Fruit fly (Drosophila melanogaster) whole organism, prepupa: ENCODE data around the gene CG14418.

Source experiments
- Blimp-1 ChIP-seq: fragments of 200-800 bp; sonication (Bioruptor generic); optimal IDR thresholded peaks from 3 replicates; lab custom pipeline; 2017; ENCODE audit warnings: missing biosample characterization, missing genetic modification characterization, mild to moderate bottlenecking, moderate library complexity, missing genetic modification reagents
- CG10669 ChIP-seq: fragments of 200-800 bp; sonication (Bioruptor generic); optimal IDR thresholded peaks from 3 replicates; lab custom pipeline; 2018; ENCODE audit warnings: missing biosample characterization, mild to moderate bottlenecking, missing genetic modification characterization, moderate library complexity
- CG11294 ChIP-seq: fragments of 200-800 bp; sonication (Bioruptor generic); IDR thresholded peaks from 2 replicates; pipeline ENCODE4 v1.3.6; 2022; ENCODE audit warnings: missing biosample characterization, missing genetic modification characterization
- CG11902 ChIP-seq: fragments of 200-800 bp; sonication (Bioruptor generic); optimal IDR thresholded peaks from 3 replicates; lab custom pipeline; 2016; ENCODE audit warnings: missing biosample characterization, missing genetic modification characterization
- CG15336 ChIP-seq: fragments of 200-800 bp; sonication (Bioruptor generic); IDR thresholded peaks from 2 replicates; pipeline ENCODE4 v1.3.6; 2022; ENCODE audit warnings: missing biosample characterization, missing genetic modification characterization
- CG16779 ChIP-seq: fragments of 200-800 bp; sonication (Bioruptor generic); optimal IDR thresholded peaks from 3 replicates; lab custom pipeline; 2017; ENCODE audit warnings: missing biosample characterization, mild to moderate bottlenecking, missing genetic modification characterization
- CG31627 ChIP-seq: fragments of 200-800 bp; sonication (Bioruptor generic); optimal IDR thresholded peaks from 3 replicates; lab custom pipeline; 2016; ENCODE audit warnings: missing biosample characterization, missing genetic modification characterization
- CG32006 ChIP-seq: fragments of 200-800 bp; sonication (Bioruptor generic); optimal IDR thresholded peaks from 3 replicates; lab custom pipeline; 2017; ENCODE audit warnings: missing biosample characterization, mild to moderate bottlenecking, missing genetic modification characterization
- CG34406 ChIP-seq: fragments of 200-800 bp; sonication (Bioruptor generic); optimal IDR thresholded peaks from 3 replicates; lab custom pipeline; 2016; ENCODE audit warnings: missing biosample characterization, missing genetic modification characterization
- CG4318 ChIP-seq: fragments of 200-800 bp; sonication (Bioruptor generic); optimal IDR thresholded peaks from 3 replicates; lab custom pipeline; 2017; ENCODE audit warnings: missing biosample characterization, mild to moderate bottlenecking, missing genetic modification characterization
- CG6163 ChIP-seq: fragments of 200-800 bp; sonication (Bioruptor generic); IDR thresholded peaks from 3 replicates; pipeline ENCODE4 v1.3.6; 2022; ENCODE audit warnings: missing biosample characterization, missing genetic modification characterization
- CG6792 ChIP-seq: fragments of 200-800 bp; sonication (Bioruptor generic); optimal IDR thresholded peaks from 3 replicates; lab custom pipeline; 2016; ENCODE audit warnings: missing biosample characterization, missing genetic modification characterization
- CG6854 ChIP-seq: fragments of 200-800 bp; sonication (Bioruptor generic); optimal IDR thresholded peaks from 2 replicates; lab custom pipeline; 2017; ENCODE audit warnings: missing biosample characterization, mild to moderate bottlenecking, missing genetic modification characterization
- CG9139 ChIP-seq: fragments of 200-800 bp; sonication (Bioruptor generic); optimal IDR thresholded peaks from 3 replicates; lab custom pipeline; 2017; ENCODE audit warnings: missing biosample characterization, mild to moderate bottlenecking, missing genetic modification characterization
- Eip93F ChIP-seq: fragments of 200-800 bp; sonication (Bioruptor generic); optimal IDR thresholded peaks from 2 replicates; lab custom pipeline; 2016; ENCODE audit warnings: missing biosample characterization, mild to moderate bottlenecking, missing genetic modification characterization
- Ets21C ChIP-seq: fragments of 200-800 bp; sonication (Bioruptor generic); optimal IDR thresholded peaks from 3 replicates; lab custom pipeline; 2016; ENCODE audit warnings: missing biosample characterization, missing genetic modification characterization
- Hr38 ChIP-seq: sonication (Bioruptor generic); optimal IDR thresholded peaks from 2 replicates; lab custom pipeline; 2016; ENCODE audit warnings: missing biosample characterization, missing genetic modification characterization
- Hr39 ChIP-seq: fragments of 200-800 bp; sonication (Bioruptor generic); optimal IDR thresholded peaks from 2 replicates; lab custom pipeline; 2016; ENCODE audit warnings: missing biosample characterization, missing genetic modification characterization
- Hr4 ChIP-seq: fragments of 200-800 bp; sonication (Bioruptor generic); optimal IDR thresholded peaks from 3 replicates; lab custom pipeline; 2016; ENCODE audit warnings: missing biosample characterization, missing genetic modification characterization
- Met ChIP-seq: fragments of 200-800 bp; sonication (Bioruptor generic); optimal IDR thresholded peaks from 3 replicates; lab custom pipeline; 2016; ENCODE audit warnings: missing biosample characterization, missing genetic modification characterization
- OdsH ChIP-seq: fragments of 200-800 bp; sonication (Bioruptor generic); optimal IDR thresholded peaks from 3 replicates; lab custom pipeline; 2016; ENCODE audit warnings: missing biosample characterization, missing genetic modification characterization
- Sox102F ChIP-seq: fragments of 200-800 bp; sonication (Bioruptor generic); optimal IDR thresholded peaks from 2 replicates; lab custom pipeline; 2016; ENCODE audit warnings: missing biosample characterization, mild to moderate bottlenecking, missing genetic modification characterization
- Sox14 ChIP-seq: fragments of 200-800 bp; sonication (Bioruptor generic); optimal IDR thresholded peaks from 3 replicates; lab custom pipeline; 2016; ENCODE audit warnings: missing biosample characterization, missing genetic modification characterization
- achi ChIP-seq: fragments of 200-800 bp; sonication (Bioruptor generic); optimal IDR thresholded peaks from 3 replicates; lab custom pipeline; 2016; ENCODE audit warnings: missing biosample characterization, missing genetic modification characterization
- cyc ChIP-seq: fragments of 200-800 bp; sonication (Bioruptor generic); optimal IDR thresholded peaks from 3 replicates; lab custom pipeline; 2016; ENCODE audit warnings: missing biosample characterization, missing genetic modification characterization
- dsx ChIP-seq: fragments of 200-800 bp; optimal IDR thresholded peaks from 3 replicates; lab custom pipeline; 2019; ENCODE audit warnings: missing biosample characterization, mild to moderate bottlenecking, missing genetic modification characterization, moderate library complexity; ENCODE audit not compliant: poor library complexity, severe bottlenecking
- esn ChIP-seq: fragments of 200-800 bp; sonication (Bioruptor generic); optimal IDR thresholded peaks from 2 replicates; lab custom pipeline; 2016; ENCODE audit warnings: missing biosample characterization, mild to moderate bottlenecking, missing genetic modification characterization, moderate library complexity
- fd85E ChIP-seq: fragments of 200-800 bp; sonication (Bioruptor generic); optimal IDR thresholded peaks from 3 replicates; lab custom pipeline; 2016; ENCODE audit warnings: missing biosample characterization, missing genetic modification characterization
- fkh ChIP-seq: fragments of 200-800 bp; sonication (Bioruptor generic); optimal IDR thresholded peaks from 3 replicates; lab custom pipeline; 2017; ENCODE audit warnings: missing biosample characterization, mild to moderate bottlenecking, missing genetic modification characterization, moderate library complexity
- lz ChIP-seq: fragments of 200-800 bp; sonication (Bioruptor generic); optimal IDR thresholded peaks from 3 replicates; lab custom pipeline; 2016; ENCODE audit warnings: missing biosample characterization, missing genetic modification characterization
- pdm3 ChIP-seq: fragments of 200-800 bp; sonication (Bioruptor generic); optimal IDR thresholded peaks from 3 replicates; lab custom pipeline; 2016; ENCODE audit warnings: missing biosample characterization, missing genetic modification characterization
- salr ChIP-seq, 2 experiments: fragments of 200-800 bp; sonication (Bioruptor generic); optimal IDR thresholded peaks; 3 replicates each; lab custom pipeline; 2016 to 2018; ENCODE audit warnings: missing biosample characterization in 2 of 2, missing genetic modification characterization in 2 of 2, mild to moderate bottlenecking in 1 of 2
- spab ChIP-seq: fragments of 200-800 bp; sonication (Bioruptor generic); optimal IDR thresholded peaks from 2 replicates; lab custom pipeline; 2017; ENCODE audit warnings: missing biosample characterization, mild to moderate bottlenecking, missing genetic modification characterization, missing genetic modification reagents
- ss ChIP-seq, 2 experiments: fragments of 200-800 bp; sonication (Bioruptor generic); optimal IDR thresholded peaks; 2 replicates in 1 of 2; 3 replicates in 1 of 2; lab custom pipeline; 2017 to 2018; ENCODE audit warnings: mild to moderate bottlenecking in 2 of 2, missing biosample characterization in 2 of 2, missing genetic modification characterization in 2 of 2, moderate library complexity in 1 of 2
- svp ChIP-seq: fragments of 200-800 bp; sonication (Bioruptor generic); peaks from one replicate; lab custom pipeline; 2016; ENCODE audit warnings: missing biosample characterization, missing genetic modification characterization
- topi ChIP-seq: fragments of 200-800 bp; sonication (Bioruptor generic); optimal IDR thresholded peaks from 3 replicates; lab custom pipeline; 2016; ENCODE audit warnings: missing biosample characterization, missing genetic modification characterization

The CG14418 gene

dm6 chrX:2880660-2881059 lies 2.8 kb downstream of the CG14418 start (continued):
- no peak for TF ChIP-seq CG4318 (GFP tag; lab: Kevin White, UChicago)
- no peak for TF ChIP-seq Hr38 (GFP tag; lab: Kevin White, UChicago)
- TF ChIP-seq CG6854, result no peak
- peak; percentile 4 for TF ChIP-seq esn (GFP tag; lab: Kevin White, UChicago)
- peak; percentile 26 for TF ChIP-seq CG6792 (GFP tag; lab: Kevin White, UChicago)
- TF ChIP-seq Hr39 (GFP tag; lab: Kevin White, UChicago), result peak; percentile 15
- peak; percentile 42 for TF ChIP-seq CG10669 (GFP tag; lab: Kevin White, UChicago)
- TF ChIP-seq fkh (GFP tag; lab: Kevin White, UChicago), result no peak
- TF ChIP-seq CG34406 (GFP tag; lab: Kevin White, UChicago), result peak; percentile 2
- peak; percentile 29 for TF ChIP-seq CG32006 (GFP tag; lab: Kevin White, UChicago)
- peak; percentile 54 for TF ChIP-seq svp (GFP tag; lab: Kevin White, UChicago)
- TF ChIP-seq CG11294 (GFP tag; lab: Robert Waterston, UW), result no peak
- no peak for TF ChIP-seq fd85E (GFP tag; lab: Kevin White, UChicago)
- peak; percentile 19 for TF ChIP-seq achi
- TF ChIP-seq CG31627 (GFP tag; lab: Kevin White, UChicago), result peak; percentile 20
- peak; percentile 8 for TF ChIP-seq Met (GFP tag; lab: Kevin White, UChicago)
- no peak for TF ChIP-seq CG9139 (GFP tag; lab: Kevin White, UChicago)
- peak; percentile 24 for TF ChIP-seq OdsH

DNA sequence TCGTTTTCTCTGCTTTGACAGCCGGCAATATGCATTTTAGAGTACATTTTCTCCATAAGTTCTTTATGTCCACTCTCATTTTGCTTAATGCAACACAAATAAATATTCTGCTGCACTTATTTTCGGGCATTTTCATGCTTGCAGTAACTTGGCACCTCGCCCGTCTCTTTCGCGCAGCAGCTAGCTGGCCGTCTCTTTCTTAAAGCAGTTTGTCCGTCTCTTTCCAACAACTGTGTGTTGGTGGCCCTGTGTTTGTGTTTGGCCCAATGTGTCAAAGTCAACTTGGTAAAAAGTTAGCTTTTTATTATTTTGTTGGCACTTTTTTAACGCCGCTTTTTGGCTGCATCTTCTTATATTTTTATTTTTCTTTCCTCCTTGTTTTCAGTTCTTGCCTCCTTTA lies 6.4 kb downstream of the CG14418 start:
- TF ChIP-seq CG11902 (GFP tag; lab: Kevin White, UChicago), result no peak
- TF ChIP-seq CG16779 (tag; lab: Kevin White, UChicago), result no peak
- TF ChIP-seq Hr4, result no peak
- TF ChIP-seq Blimp-1 (GFP tag; lab: Kevin White, UChicago), result no peak
- TF ChIP-seq fd85E (GFP tag; lab: Kevin White, UChicago), result no peak
- no peak for TF ChIP-seq Hr39 (GFP tag; lab: Kevin White, UChicago)
- TF ChIP-seq salr (GFP tag; optimal IDR thresholded peaks at IDR 0.05; lab: Kevin White, UChicago), result no peak
- TF ChIP-seq pdm3 (GFP tag; lab: Kevin White, UChicago), result no peak
- no peak for TF ChIP-seq CG6792 (GFP tag; lab: Kevin White, UChicago)

- no peak for TF ChIP-seq topi (GFP tag; lab: Kevin White, UChicago)
- TF ChIP-seq CG15336, result no peak
- no peak for TF ChIP-seq Hr38 (GFP tag; lab: Kevin White, UChicago)
- TF ChIP-seq cyc (GFP tag; lab: Kevin White, UChicago), result no peak
- TF ChIP-seq Sox102F (GFP tag; lab: Kevin White, UChicago), result no peak
- TF ChIP-seq CG16779 (tag; lab: Kevin White, UChicago), result no peak
- no peak for TF ChIP-seq esn (GFP tag; lab: Kevin White, UChicago)
- TF ChIP-seq CG4318 (GFP tag; lab: Kevin White, UChicago), result no peak
- no peak for TF ChIP-seq CG6163 (GFP tag; lab: Robert Waterston, UW)
- no peak for TF ChIP-seq CG10669 (GFP tag; lab: Kevin White, UChicago)
Measured at dm6 chrX:2876433-2876832, 7.0 kb downstream of the CG14418 start, which contains the start of gene CG14417. CG14417 (minus strand) TSS chrX:2876533.

dm6 chrX:2872753-2873152 lies 10.7 kb downstream of the CG14418 start, which contains the start of gene CG14416:
CG14416 (minus strand) TSS chrX:2872853.
- TF ChIP-seq CG6854 (no peak), lz (GFP tag; lab: Kevin White, UChicago) (no peak), spab (GFP tag; lab: Kevin White, UChicago) (no peak), cyc (GFP tag; lab: Kevin White, UChicago) (no peak), CG16779 (tag; lab: Kevin White, UChicago) (no peak), ss (GFP tag; optimal IDR thresholded peaks at IDR 0.05; lab: Kevin White, UChicago) (no peak), Eip93F (no peak), dsx (GFP tag; lab: Kevin White, UChicago) (no peak), Ets21C (GFP tag; lab: Kevin White, UChicago) (no peak), topi (GFP tag; lab: Kevin White, UChicago) (no peak), CG15336 (no peak), Sox14 (no peak)
